Worm (Caenorhabditis elegans): ENCODE results near the gene irld-7.

irld-7 gene

ce11 chrIV:6602376-6602775 lies 12.2 kb downstream of the irld-7 start, which contains the start of gene F15B10.3:
Gene F15B10.3, plus strand, starts transcription at chrIV:6602676.
- no peak for TF ChIP-seq unc-62 (GFP tag; optimal IDR thresholded peaks at IDR 0.05)

DNA sequence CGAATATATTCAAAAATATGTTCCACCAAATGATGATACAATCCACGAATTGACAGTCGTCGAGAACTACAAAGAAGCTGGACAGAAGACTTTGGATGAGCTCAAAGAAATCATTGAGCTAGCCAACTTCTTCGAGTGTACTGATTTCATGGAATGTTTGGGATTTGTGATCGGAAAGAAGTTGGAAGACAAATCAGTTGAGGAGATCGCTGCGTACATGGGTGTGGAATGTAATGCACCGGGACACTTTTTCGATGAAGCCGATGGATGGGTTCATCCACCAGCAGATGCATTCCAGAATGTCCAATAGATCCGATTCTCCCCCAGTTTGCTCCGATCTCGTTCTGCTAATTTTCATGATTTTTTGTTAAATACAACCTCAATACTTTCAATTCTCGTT lies 13.4 kb downstream of the irld-7 start:
- TF ChIP-seq unc-62 (GFP tag; optimal IDR thresholded peaks at IDR 0.05), result no peak

- TF ChIP-seq unc-62 (GFP tag; optimal IDR thresholded peaks at IDR 0.05), result no peak
Measured at ce11 chrIV:6605863-6606262, 15.7 kb downstream of the irld-7 start, which contains the start of gene nstp-2. Gene nstp-2, minus strand, starts transcription at chrIV:6606188.

- TF ChIP-seq unc-62 (GFP tag; optimal IDR thresholded peaks at IDR 0.05), result no peak
Measured at ce11 chrIV:6606587-6606986, 16.4 kb downstream of the irld-7 start.

- no peak for TF ChIP-seq unc-62 (GFP tag; optimal IDR thresholded peaks at IDR 0.05)
Measured at ce11 chrIV:6607059-6607458, 16.9 kb downstream of the irld-7 start.

- no peak for TF ChIP-seq unc-62 (GFP tag; optimal IDR thresholded peaks at IDR 0.05)
Measured at ce11 chrIV:6613296-6613695, 23.1 kb downstream of the irld-7 start, which contains the start of gene drh-1. Gene drh-1, minus strand, starts transcription at chrIV:6613353.

DNA sequence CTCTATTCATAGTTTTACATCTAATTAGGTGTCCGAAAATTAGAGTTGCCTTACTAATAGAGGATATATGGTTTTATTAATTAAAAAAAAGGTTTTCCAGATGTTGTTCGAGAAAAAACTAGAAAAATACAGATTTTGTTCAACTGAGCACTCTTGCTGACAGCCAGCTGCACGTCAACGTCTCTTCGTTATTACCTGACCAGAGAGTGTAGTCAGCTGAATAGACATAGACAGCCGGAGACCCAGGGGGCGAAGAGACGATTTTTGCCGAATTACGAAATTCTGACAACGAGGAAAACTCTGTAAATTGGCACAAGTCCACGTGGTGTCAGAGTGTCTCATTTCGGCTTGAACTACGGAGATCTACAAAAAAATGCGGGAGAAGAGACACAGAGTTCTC lies 28.4 kb downstream of the irld-7 start:
- TF ChIP-seq unc-62 (GFP tag; optimal IDR thresholded peaks at IDR 0.05), result no peak

DNA sequence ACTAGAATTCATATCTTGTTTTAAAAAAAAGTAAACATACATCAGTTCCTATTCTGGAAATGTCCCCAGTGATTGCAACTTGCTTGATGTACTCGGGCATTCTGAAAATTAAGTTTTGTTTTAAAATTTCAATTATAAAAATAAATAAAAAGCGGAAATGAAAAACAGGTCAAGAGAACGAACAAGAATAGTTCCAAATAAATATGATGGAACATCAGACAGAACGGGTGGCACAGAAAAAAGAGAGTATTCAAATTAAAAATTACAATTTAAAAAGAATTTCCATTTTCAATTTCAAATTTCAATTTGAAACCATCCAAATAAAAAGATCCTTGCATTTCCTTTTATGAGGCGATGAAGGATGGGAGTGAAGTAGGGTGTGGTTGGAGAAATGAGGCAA lies 31.1 kb downstream of the irld-7 start, which contains the start of gene C01B10.3:
C01B10.3 (minus strand) TSS at position 101 of the 400 bp plus-strand sequence.
- no peak for TF ChIP-seq unc-62 (GFP tag; optimal IDR thresholded peaks at IDR 0.05)

DNA sequence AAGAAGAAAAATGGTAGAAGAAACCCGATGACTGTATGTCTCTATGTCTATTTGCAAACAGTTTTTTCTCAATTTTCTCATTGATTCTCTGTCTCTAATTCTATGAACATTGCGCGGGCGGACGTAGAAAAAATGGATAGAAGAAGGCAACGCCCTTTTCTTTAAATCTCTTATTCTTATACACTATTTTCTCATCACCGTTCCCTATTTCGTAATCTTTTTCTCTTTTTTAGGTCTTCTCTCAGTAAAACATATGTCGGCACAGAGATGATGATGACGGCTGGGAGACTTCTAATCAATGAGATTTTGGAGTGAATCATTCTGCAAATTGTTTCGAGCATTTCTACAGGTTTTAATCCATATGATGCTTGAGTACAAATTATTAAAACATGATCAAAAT lies 32.0 kb downstream of the irld-7 start:
- TF ChIP-seq unc-62 (GFP tag; optimal IDR thresholded peaks at IDR 0.05), result no peak

DNA sequence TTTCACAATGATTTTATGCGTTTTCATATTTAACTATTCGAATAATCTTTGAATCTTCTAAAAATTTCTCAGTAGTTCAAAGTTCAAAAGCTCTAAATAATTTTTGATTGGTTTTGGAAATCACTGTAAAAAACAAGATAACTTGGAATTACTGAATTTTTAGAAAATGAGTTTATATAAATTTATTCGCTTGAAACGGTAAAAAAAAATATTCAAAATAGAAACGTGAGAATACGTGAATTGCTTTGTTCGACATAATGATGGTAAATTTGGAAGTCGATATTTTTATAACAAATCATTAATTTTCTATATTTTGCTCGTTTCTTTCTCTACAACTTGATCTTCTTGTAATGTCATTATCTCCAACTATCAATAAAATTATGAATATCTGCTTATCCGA lies 33.2 kb downstream of the irld-7 start, which contains the start of gene C01B10.44:
C01B10.44 (plus strand) TSS at position 301 of the 400 bp plus-strand sequence.
- TF ChIP-seq unc-62 (GFP tag; optimal IDR thresholded peaks at IDR 0.05), result no peak

DNA sequence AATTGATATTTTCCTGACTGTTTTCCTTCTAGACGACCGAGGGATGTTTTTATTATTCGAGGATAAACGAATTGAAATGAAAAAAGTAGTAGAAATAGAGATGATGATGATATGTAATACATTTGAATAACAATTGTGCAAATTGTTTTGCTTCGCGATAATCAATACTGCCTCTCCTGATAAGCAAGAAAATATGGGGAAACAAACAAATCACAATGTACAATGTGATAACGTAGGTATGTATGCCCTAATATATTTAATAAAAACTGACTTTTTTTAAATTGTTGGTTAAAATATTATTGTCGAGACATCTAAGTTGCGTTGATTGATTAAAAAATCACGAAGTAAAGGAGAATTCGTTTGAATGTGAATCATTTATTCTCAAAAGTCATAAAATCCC lies 37.6 kb downstream of the irld-7 start, which contains the start of gene cest-5.2:
cest-5.2 (minus strand) TSS at position 128 of the 400 bp plus-strand sequence.
- TF ChIP-seq unc-62 (GFP tag; optimal IDR thresholded peaks at IDR 0.05), result no peak

ce11 chrIV:6631704-6632272 lies 41.6 kb downstream of the irld-7 start, which contains the start of the genes cest-5.1 and C01B10.9:
Gene cest-5.1, minus strand, starts transcription at chrIV:6631754.
Gene C01B10.9, plus strand, starts transcription at chrIV:6632222.
- TF ChIP-seq unc-62 (GFP tag; optimal IDR thresholded peaks at IDR 0.05), result no peak

- no peak for TF ChIP-seq unc-62 (GFP tag; optimal IDR thresholded peaks at IDR 0.05)
Measured at ce11 chrIV:6634789-6635188, 44.6 kb downstream of the irld-7 start, which contains the start of gene metl-13. Gene metl-13, plus strand, starts transcription at chrIV:6635089.

DNA sequence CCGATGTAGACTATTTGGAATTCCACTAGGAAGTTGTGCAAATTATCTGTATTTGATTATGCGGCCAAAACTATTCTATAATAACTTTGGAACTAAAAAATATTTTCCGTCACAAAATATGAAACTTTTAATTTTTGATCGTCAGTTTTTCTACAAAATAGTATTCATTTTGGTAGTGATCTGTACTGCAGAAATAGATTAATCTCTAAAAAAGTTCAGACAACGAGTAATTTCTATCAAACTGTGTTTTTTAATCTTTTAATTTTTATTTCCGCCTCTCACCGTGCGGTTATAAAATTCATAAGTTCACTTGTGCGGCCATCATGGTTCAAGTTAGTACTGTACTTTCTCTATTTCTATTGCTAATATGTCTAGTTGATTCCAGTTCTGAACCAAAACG lies 48.1 kb downstream of the irld-7 start, which contains the start of gene C01B10.7:
C01B10.7 (plus strand) TSS at position 301 of the 400 bp plus-strand sequence.
- no peak for TF ChIP-seq unc-62 (GFP tag; optimal IDR thresholded peaks at IDR 0.05)

- TF ChIP-seq unc-62 (GFP tag; optimal IDR thresholded peaks at IDR 0.05), result no peak
Measured at ce11 chrIV:6639880-6640279, 49.7 kb downstream of the irld-7 start, which contains the start of gene C01B10.6. Gene C01B10.6, plus strand, starts transcription at chrIV:6640180.
